Fruit fly (Drosophila melanogaster): Measurements from ENCODE around the gene Elp1.

DNA sequence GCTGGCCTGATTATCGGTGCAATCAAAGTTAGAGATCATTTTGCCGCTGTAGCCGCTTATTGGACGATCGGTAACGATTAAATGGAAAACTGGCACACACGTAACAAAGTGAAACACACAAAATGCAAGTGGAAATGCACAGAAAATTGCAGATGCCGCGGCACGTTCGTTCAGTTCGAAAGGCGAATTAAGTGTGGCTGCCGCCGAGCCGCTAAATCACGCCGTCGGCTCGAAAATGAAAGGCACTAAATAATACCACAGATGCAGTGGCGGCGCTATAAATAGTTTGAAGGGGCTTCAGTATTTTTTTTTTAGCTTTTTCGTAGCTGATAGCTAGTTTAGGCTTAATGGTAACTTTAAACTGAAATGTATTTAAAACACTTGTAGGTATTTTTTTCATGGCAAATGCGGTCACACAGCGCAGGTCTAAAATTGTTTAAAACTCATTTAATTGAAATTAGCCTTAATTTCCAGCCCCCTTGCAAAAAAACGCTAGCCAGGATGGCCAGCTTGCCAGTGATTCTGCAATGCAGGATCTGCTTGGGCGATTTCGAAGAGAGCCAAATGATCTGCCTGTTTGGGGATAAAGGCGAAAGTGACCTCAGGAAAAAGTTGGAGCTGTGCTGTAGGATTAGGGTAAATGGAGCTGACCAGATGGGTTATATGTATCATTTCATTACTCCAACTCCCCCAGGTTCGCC lies 30.9 kb upstream of the Elp1 start, which contains the start of the genes Jupiter and CG14710:
- TF ChIP-seq cato (GFP tag; optimal IDR thresholded peaks at IDR 0.05; ENCODE audit: borderline replicate concordance) (peak; percentile 33), CG2116 (GFP tag; optimal IDR thresholded peaks at IDR 0.05) (peak; percentile 62)
